Worm (Caenorhabditis elegans) whole organism, early embryonic: ENCODE data around the gene ech-6.
A peak's percentile ranks its signal among the peaks of the same experiment; 100 is the strongest.

Experiments
- B0310.2 ChIP-seq: sonication (generic microtip); optimal IDR thresholded peaks from 2 replicates; lab custom pipeline; 2016; ENCODE audit warnings: mild to moderate bottlenecking, missing genetic modification characterization, missing compliant biosample characterization
- F13C5.2 ChIP-seq: sonication (generic microtip); optimal IDR thresholded peaks from 2 replicates; lab custom pipeline; 2017; ENCODE audit warnings: mild to moderate bottlenecking, missing genetic modification characterization, inconsistent platforms, missing compliant biosample characterization
- aly-1 ChIP-seq: sonication (generic microtip); optimal IDR thresholded peaks from 2 replicates; lab custom pipeline; 2016; ENCODE audit warnings: missing genetic modification characterization, missing compliant biosample characterization
- ama-1 ChIP-seq: fragments of 150-350 bp; optimal IDR thresholded peaks from 2 replicates; lab custom pipeline; 2014
- ceh-13 ChIP-seq: fragments of 200-800 bp; sonication (Bioruptor generic); optimal IDR thresholded peaks from 2 replicates; lab custom pipeline; 2018; ENCODE audit warnings: mild to moderate bottlenecking, missing genetic modification characterization, missing compliant biosample characterization
- ceh-36 ChIP-seq: sonication (generic microtip); optimal IDR thresholded peaks from 2 replicates; lab custom pipeline; 2016; ENCODE audit warnings: missing genetic modification characterization, inconsistent platforms, missing compliant biosample characterization
- ets-7 ChIP-seq: sonication (generic microtip); optimal IDR thresholded peaks from 2 replicates; lab custom pipeline; 2016; ENCODE audit warnings: missing genotype, missing genetic modification characterization, missing compliant biosample characterization
- flt-1 ChIP-seq: fragments of 200-800 bp; sonication (Bioruptor generic); IDR thresholded peaks from 2 replicates; pipeline ENCODE4 v1.3.6; 2022; ENCODE audit warnings: missing genetic modification characterization, missing compliant biosample characterization
- hmbx-1 ChIP-seq: sonication (generic microtip); optimal IDR thresholded peaks from 2 replicates; lab custom pipeline; 2016; ENCODE audit warnings: mild to moderate bottlenecking, missing genetic modification characterization, missing compliant biosample characterization
- hmg-4 ChIP-seq: fragments of 200-800 bp; sonication (Bioruptor generic); optimal IDR thresholded peaks from 2 replicates; lab custom pipeline; 2018; ENCODE audit warnings: mild to moderate bottlenecking, missing genetic modification characterization, missing compliant biosample characterization
- hnd-1 ChIP-seq: sonication (generic microtip); optimal IDR thresholded peaks from 2 replicates; lab custom pipeline; 2016; ENCODE audit warnings: missing genetic modification characterization, missing compliant biosample characterization
- pes-1 ChIP-seq: fragments of 200-800 bp; sonication (Bioruptor generic); IDR thresholded peaks from 2 replicates; pipeline ENCODE4 v1.3.6; 2022; ENCODE audit warnings: missing genetic modification reagents, missing genetic modification characterization, missing compliant biosample characterization
- scrt-1 ChIP-seq: fragments of 200-800 bp; sonication (Bioruptor generic); IDR thresholded peaks from 2 replicates; pipeline ENCODE4 v1.3.6; 2022; ENCODE audit warnings: missing genetic modification characterization, missing compliant biosample characterization
- sea-1 ChIP-seq: fragments of 200-800 bp; sonication (Bioruptor generic); conservative IDR thresholded peaks from 2 replicates; pipeline ENCODE4 v1.3.6; 2022; ENCODE audit warnings: missing genetic modification characterization, missing compliant biosample characterization
- tbx-11 ChIP-seq: fragments of 200-800 bp; sonication (Bioruptor generic); IDR thresholded peaks from 2 replicates; pipeline ENCODE4 v1.3.6; 2022; ENCODE audit warnings: missing genetic modification characterization, missing compliant biosample characterization
- tbx-37 ChIP-seq: fragments of 200-800 bp; sonication (Bioruptor generic); conservative IDR thresholded peaks from 2 replicates; pipeline ENCODE4 v1.3.6; 2022; ENCODE audit warnings: missing genetic modification reagents, missing genetic modification characterization, missing compliant biosample characterization
- tra-4 ChIP-seq: sonication (generic microtip); optimal IDR thresholded peaks from 2 replicates; lab custom pipeline; 2017; ENCODE audit warnings: missing genetic modification characterization, missing compliant biosample characterization

Gene ech-6

DNA sequence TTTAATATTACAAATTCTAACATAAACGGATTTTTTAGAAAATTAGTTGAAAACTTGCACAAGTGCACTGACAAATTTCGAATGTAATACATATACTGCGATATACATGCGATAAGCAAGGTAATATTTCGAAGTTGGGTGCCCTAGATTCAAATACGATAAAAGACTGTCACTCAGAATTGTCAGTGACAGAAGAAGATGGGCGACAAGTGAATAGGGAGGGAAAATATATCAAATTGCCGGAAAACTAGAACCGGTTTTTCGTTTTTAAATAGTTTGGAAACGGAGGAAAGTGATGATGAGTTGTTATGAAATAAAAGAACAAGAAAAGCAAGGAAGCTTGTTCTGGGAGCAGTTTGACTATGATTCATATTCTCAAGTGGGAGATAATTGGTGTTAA, 18.7 kb downstream of the ech-6 start:
- no peak for TF ChIP-seq B0310.2 (tag; lab: Kevin White, UChicago)
- no peak for TF ChIP-seq hmg-4 (GFP tag; lab: Kevin White, UChicago)
- TF ChIP-seq aly-1: no peak
- no peak for TF ChIP-seq tbx-37 (GFP tag; lab: Robert Waterston, UW)
- no peak for TF ChIP-seq ceh-36
- TF ChIP-seq pes-1 (GFP tag; lab: Robert Waterston, UW): no peak
- no peak for TF ChIP-seq scrt-1 (GFP tag; lab: Robert Waterston, UW)

DNA sequence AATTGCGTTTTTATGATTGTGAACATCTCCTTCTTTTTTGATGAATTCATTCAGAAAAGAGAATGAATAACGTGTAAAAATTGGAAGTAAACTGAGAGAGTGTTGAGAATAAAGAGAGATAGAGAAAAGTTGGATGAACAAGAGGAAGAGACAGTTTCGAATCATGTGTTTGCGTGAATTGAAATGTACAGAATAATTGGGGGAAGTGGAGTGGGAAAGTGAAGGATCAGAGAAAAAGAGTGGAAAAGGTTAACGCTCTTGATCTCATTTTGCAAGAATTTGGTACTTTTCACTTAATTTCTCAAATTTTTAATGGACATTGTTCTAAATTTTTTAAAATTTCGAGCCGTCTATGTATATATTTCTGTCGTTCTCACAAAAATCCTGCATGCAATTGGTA, 19.4 kb downstream of the ech-6 start:
- no peak for TF ChIP-seq ceh-13 (GFP tag; lab: Kevin White, UChicago)
- TF ChIP-seq ets-7 (tag; lab: Kevin White, UChicago): no peak
- TF ChIP-seq F13C5.2 (tag; lab: Kevin White, UChicago): no peak

DNA sequence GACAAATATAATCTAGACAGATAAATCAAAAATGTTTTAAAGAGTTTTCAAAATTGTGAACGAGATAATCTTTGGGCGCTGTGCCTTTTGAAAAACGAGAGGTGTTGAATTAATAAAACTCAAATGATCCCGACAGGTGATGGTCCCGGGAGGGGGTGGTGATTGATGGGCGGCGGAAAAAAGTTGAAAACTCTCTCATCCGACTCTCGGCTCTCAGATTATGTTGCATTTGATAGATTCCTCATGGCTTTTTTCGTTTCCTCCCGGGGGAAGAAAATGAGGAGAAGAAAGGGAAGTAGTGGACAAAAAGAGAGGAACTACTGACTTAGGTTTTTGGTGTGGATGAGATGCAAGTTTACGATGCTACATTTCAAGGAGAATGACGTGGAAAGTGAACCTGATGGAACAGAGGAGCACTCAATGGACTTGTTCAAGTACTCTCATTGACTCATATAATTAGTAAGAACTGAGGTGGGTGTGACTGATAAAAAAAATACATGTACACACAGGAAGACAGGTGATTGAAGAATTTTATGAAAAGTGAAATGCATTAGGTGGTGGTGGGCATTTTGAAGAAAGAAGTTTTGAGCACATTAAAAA, 21.3 kb downstream of the ech-6 start:
- TF ChIP-seq ets-7 (tag; lab: Kevin White, UChicago): no peak
- no peak for TF ChIP-seq aly-1
- TF ChIP-seq ama-1: no peak
- TF ChIP-seq pes-1 (GFP tag; lab: Robert Waterston, UW): no peak
- no peak for TF ChIP-seq hmbx-1 (tag; lab: Kevin White, UChicago)

DNA sequence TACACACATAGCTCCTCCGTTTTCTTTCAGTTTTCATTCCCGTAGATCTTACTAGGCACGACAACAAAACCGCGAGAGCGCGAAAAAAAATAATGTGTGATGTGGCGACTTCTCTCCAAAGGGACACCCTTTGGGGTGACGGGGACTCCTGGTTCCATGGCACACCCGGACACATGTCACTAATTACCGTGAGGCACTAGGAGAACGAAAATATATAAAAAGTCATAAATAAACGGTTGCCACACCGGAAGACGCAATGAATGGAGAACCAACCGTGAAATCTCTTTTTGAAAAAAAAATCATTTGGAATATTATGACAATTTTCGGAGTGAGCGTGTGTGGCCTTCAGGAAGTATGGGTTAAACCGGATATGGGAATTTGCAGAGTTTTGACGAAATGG, 22.3 kb downstream of the ech-6 start:
- TF ChIP-seq hmg-4 (GFP tag; lab: Kevin White, UChicago) (no peak), sea-1 (GFP tag; lab: Robert Waterston, UW) (no peak), ama-1 (no peak), scrt-1 (GFP tag; lab: Robert Waterston, UW) (no peak), ets-7 (tag; lab: Kevin White, UChicago) (no peak), F13C5.2 (tag; lab: Kevin White, UChicago) (no peak), aly-1 (no peak)

DNA sequence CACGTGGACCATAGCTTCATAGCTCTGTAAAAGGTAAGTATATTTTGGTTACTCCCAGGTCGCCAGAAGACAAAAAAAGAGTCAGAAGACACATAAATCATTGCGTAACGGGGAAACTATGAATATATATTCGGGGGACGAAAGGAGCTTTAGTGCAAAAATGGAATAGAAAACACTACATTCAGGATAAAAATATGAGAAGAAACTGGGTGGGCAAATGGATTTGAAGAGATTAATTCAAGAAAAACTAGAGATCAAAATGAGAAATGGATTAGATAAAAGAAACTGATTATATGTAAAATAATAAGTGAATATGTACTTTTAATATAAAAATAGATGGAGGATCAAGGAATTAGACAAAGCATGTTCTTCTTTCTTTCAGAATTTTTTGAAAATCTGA, 25.2 kb downstream of the ech-6 start, which contains the start of gene C07A9.12:
Gene C07A9.12 (minus strand): TSS at position 101 of the 400 bp plus-strand sequence.
- TF ChIP-seq ama-1 (no peak), flt-1 (GFP tag; lab: Robert Waterston, UW) (no peak), aly-1 (no peak), sea-1 (GFP tag; lab: Robert Waterston, UW) (no peak)

DNA sequence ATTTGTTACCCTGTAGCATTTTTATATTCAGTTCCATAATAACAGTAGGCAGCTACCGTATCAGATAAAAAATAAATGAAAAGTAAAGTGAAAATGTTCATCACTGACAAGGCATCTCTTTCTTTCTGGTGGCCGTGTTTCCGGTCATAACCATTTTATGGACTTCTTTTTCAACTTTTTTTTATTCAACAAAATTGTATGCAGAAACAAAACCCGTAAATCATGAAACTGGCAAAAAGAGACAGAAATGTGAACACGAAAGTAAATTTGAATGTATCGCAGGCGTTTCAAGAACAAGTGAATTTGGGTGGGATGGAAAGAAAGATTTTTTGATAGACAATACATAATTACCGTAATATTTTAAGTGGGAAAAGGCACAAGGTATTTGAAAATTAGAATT, 27.6 kb downstream of the ech-6 start, which contains the start of gene clec-162:
Gene clec-162 (minus strand): TSS at position 101 of the 400 bp plus-strand sequence.
- TF ChIP-seq ceh-13 (GFP tag; lab: Kevin White, UChicago): no peak
- TF ChIP-seq sea-1 (GFP tag; lab: Robert Waterston, UW): no peak
- no peak for TF ChIP-seq F13C5.2 (tag; lab: Kevin White, UChicago)
- TF ChIP-seq B0310.2 (tag; lab: Kevin White, UChicago): no peak
- no peak for TF ChIP-seq ceh-36
- no peak for TF ChIP-seq pes-1 (GFP tag; lab: Robert Waterston, UW)
- no peak for TF ChIP-seq scrt-1 (GFP tag; lab: Robert Waterston, UW)
- no peak for TF ChIP-seq hmg-4 (GFP tag; lab: Kevin White, UChicago)
- no peak for TF ChIP-seq flt-1 (GFP tag; lab: Robert Waterston, UW)
- no peak for TF ChIP-seq tbx-11 (GFP tag; lab: Robert Waterston, UW)
- TF ChIP-seq tbx-37 (GFP tag; lab: Robert Waterston, UW): no peak
- no peak for TF ChIP-seq aly-1
- TF ChIP-seq ets-7 (tag; lab: Kevin White, UChicago): no peak
- TF ChIP-seq hnd-1: no peak
- no peak for TF ChIP-seq ama-1

DNA sequence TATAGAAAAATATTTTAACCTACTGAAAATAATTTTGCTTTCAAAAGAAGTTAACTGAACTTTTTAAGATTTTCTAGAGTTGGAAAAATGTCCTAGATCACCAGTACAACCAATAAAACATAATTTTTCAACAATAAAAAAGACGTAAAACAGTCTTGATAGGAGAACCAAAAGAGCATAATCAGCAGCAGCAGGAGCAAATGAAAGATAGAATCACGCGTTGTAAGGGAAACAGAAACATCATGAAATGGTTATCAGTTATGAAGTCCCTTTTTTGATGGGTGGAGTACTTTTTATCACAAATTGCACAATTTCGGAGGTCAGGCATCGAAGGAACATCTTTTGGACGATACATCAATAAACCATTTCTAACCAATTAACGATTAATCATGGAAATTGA, 30.7 kb downstream of the ech-6 start:
- no peak for TF ChIP-seq hmbx-1 (tag; lab: Kevin White, UChicago)
- TF ChIP-seq hnd-1: no peak
- TF ChIP-seq ceh-13 (GFP tag; lab: Kevin White, UChicago): no peak
- TF ChIP-seq tra-4: no peak
- no peak for TF ChIP-seq ceh-36
- TF ChIP-seq pes-1 (GFP tag; lab: Robert Waterston, UW): no peak
- no peak for TF ChIP-seq sea-1 (GFP tag; lab: Robert Waterston, UW)

DNA sequence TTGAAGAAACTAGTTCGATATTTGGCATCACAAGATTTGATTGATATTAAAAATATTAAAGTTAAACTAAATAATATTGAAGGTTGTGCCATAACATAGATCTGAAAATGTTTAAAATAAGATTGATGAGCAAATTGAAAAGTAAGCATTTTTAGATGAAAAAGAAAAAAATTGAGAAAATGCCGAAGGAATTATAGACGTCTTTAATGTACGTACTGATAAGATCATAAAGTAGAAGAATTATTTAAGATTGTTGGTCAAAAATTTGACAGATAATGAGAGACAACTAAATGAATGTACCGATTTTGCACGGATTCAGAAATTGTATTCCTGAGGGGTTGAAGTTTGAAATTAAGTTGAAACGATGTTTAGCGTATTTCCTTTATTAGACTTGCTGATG, 32.5 kb downstream of the ech-6 start, which contains the start of gene ncx-7:
Gene ncx-7 (minus strand): TSS at position 101 of the 400 bp plus-strand sequence.
- TF ChIP-seq tra-4: no peak
- no peak for TF ChIP-seq flt-1 (GFP tag; lab: Robert Waterston, UW)
- no peak for TF ChIP-seq ceh-13 (GFP tag; lab: Kevin White, UChicago)
- TF ChIP-seq ama-1: no peak
- TF ChIP-seq scrt-1 (GFP tag; lab: Robert Waterston, UW): no peak
- no peak for TF ChIP-seq hmbx-1 (tag; lab: Kevin White, UChicago)
- TF ChIP-seq B0310.2 (tag; lab: Kevin White, UChicago): no peak
- TF ChIP-seq hnd-1: no peak
- TF ChIP-seq pes-1 (GFP tag; lab: Robert Waterston, UW): no peak
- no peak for TF ChIP-seq hmg-4 (GFP tag; lab: Kevin White, UChicago)
- no peak for TF ChIP-seq sea-1 (GFP tag; lab: Robert Waterston, UW)
- no peak for TF ChIP-seq aly-1

DNA sequence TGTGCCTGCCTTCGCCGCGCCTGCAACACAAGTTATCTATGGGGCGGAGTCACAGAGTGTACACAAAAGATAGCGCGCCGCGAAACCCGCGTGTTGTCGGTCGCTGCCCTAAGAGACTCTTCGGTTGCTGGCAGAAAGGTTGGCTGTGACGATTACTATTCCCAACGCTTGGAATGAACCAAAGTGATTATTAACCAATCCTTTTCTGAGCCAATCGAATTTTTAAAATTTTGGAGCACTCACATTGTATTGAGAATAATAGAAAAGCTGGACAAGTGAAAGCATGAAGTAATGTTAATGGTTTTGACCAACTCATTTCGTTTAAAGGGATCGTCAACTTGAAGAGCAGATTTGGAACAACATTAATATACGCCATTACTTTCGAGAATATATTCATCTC, 35.4 kb downstream of the ech-6 start:
- peak; percentile 57 for TF ChIP-seq ama-1
- no peak for TF ChIP-seq pes-1 (GFP tag; lab: Robert Waterston, UW)
